Fruit fly (Drosophila melanogaster) whole organism, embryonic: ENCODE data around the gene CG14269.

Experiments
- Asciz ChIP-seq: fragments of 200-800 bp; sonication (Bioruptor generic); optimal IDR thresholded peaks from 2 replicates; lab custom pipeline; 2017; ENCODE audit warnings: missing biosample characterization, mild to moderate bottlenecking, missing genetic modification characterization, missing genetic modification reagents
- BEAF-32 ChIP-seq: fragments of 200-800 bp; sonication (Bioruptor generic); optimal IDR thresholded peaks from 3 replicates; lab custom pipeline; 2017; ENCODE audit warnings: missing biosample characterization, missing genetic modification characterization, mild to moderate bottlenecking, moderate library complexity, missing genetic modification reagents
- CG10267 ChIP-seq: fragments of 200-800 bp; sonication (Bioruptor generic); optimal IDR thresholded peaks from 2 replicates; lab custom pipeline; 2018; ENCODE audit warnings: missing biosample characterization, mild to moderate bottlenecking, missing genetic modification characterization, moderate library complexity
- CG11504 ChIP-seq: fragments of 200-800 bp; sonication (Bioruptor generic); optimal IDR thresholded peaks from 3 replicates; lab custom pipeline; 2019; ENCODE audit warnings: missing biosample characterization, mild to moderate bottlenecking, missing genetic modification characterization, moderate library complexity
- CG12104 ChIP-seq: fragments of 200-800 bp; sonication (Bioruptor generic); optimal IDR thresholded peaks from 3 replicates; lab custom pipeline; 2016; ENCODE audit warnings: missing biosample characterization, missing genetic modification characterization
- CG12299 ChIP-seq: fragments of 200-800 bp; sonication (Bioruptor generic); optimal IDR thresholded peaks from 2 replicates; lab custom pipeline; 2018; ENCODE audit warnings: missing biosample characterization, mild to moderate bottlenecking, missing genetic modification characterization
- CG12744 ChIP-seq: fragments of 200-800 bp; sonication (Bioruptor generic); optimal IDR thresholded peaks from 2 replicates; lab custom pipeline; 2016; ENCODE audit warnings: missing biosample characterization, missing genetic modification characterization
- CG14667 ChIP-seq: fragments of 200-800 bp; sonication (Bioruptor generic); IDR thresholded peaks from 2 replicates; pipeline ENCODE4 v1.3.6; 2022; ENCODE audit warnings: missing biosample characterization, missing genetic modification characterization
- CG17359 ChIP-seq: fragments of 200-800 bp; sonication (Bioruptor generic); optimal IDR thresholded peaks from 3 replicates; lab custom pipeline; 2018; ENCODE audit warnings: missing biosample characterization, mild to moderate bottlenecking, missing genetic modification characterization, moderate library complexity
- CG2202 ChIP-seq: fragments of 200-800 bp; sonication (Bioruptor generic); optimal IDR thresholded peaks from 2 replicates; lab custom pipeline; 2018; ENCODE audit warnings: missing biosample characterization, mild to moderate bottlenecking, missing genetic modification characterization
- CG30403 ChIP-seq: fragments of 200-800 bp; sonication (Bioruptor generic); optimal IDR thresholded peaks from 3 replicates; lab custom pipeline; 2016; ENCODE audit warnings: missing biosample characterization, missing genetic modification characterization
- CG30431 ChIP-seq: fragments of 200-800 bp; sonication (Bioruptor generic); optimal IDR thresholded peaks from 2 replicates; lab custom pipeline; 2017; ENCODE audit warnings: missing biosample characterization, missing genetic modification characterization
- CG4360 ChIP-seq: fragments of 200-800 bp; sonication (Bioruptor generic); IDR thresholded peaks from 2 replicates; pipeline ENCODE4 v1.3.6; 2022; ENCODE audit warnings: missing biosample characterization, missing genetic modification characterization
- CG7357 ChIP-seq: fragments of 200-800 bp; sonication (Bioruptor generic); IDR thresholded peaks from 3 replicates; pipeline ENCODE4 v1.3.6; 2022; ENCODE audit warnings: missing biosample characterization, missing genetic modification characterization
- CG8388 ChIP-seq: fragments of 200-800 bp; sonication (Bioruptor generic); optimal IDR thresholded peaks from 2 replicates; lab custom pipeline; 2019; ENCODE audit warnings: missing biosample characterization, mild to moderate bottlenecking, missing genetic modification characterization, moderate library complexity
- CG8924 ChIP-seq: fragments of 200-800 bp; optimal IDR thresholded peaks from 3 replicates; lab custom pipeline; 2019; ENCODE audit warnings: missing biosample characterization, mild to moderate bottlenecking, missing genetic modification characterization, moderate library complexity
- CTCF ChIP-seq: fragments of 200-800 bp; sonication (Bioruptor generic); optimal IDR thresholded peaks from 2 replicates; lab custom pipeline; 2017; ENCODE audit warnings: missing biosample characterization, mild to moderate bottlenecking, missing genetic modification characterization, moderate library complexity
- Ets65A ChIP-seq: fragments of 200-800 bp; sonication (Bioruptor generic); peaks from one replicate; lab custom pipeline; 2016; ENCODE audit warnings: missing biosample characterization, missing genetic modification characterization
- Fer1 ChIP-seq: fragments of 200-800 bp; sonication (Bioruptor generic); optimal IDR thresholded peaks from 2 replicates; lab custom pipeline; 2017; ENCODE audit warnings: missing biosample characterization, mild to moderate bottlenecking, missing genetic modification characterization
- HLHmδ ChIP-seq: fragments of 200-800 bp; sonication (Bioruptor generic); optimal IDR thresholded peaks from 2 replicates; lab custom pipeline; 2018; ENCODE audit warnings: missing biosample characterization, mild to moderate bottlenecking, missing genetic modification characterization, moderate library complexity
- NK7.1 ChIP-seq: fragments of 200-800 bp; sonication (Bioruptor generic); optimal IDR thresholded peaks from 3 replicates; lab custom pipeline; 2016; ENCODE audit warnings: missing biosample characterization, missing genetic modification characterization
- Opbp ChIP-seq: fragments of 200-800 bp; sonication (Bioruptor generic); IDR thresholded peaks from 3 replicates; pipeline ENCODE4 v1.3.6; 2022; ENCODE audit warnings: missing biosample characterization, missing genetic modification characterization; ENCODE audit not compliant: partially characterized antibody
- Pdp1 ChIP-seq, 2 experiments: fragments of 200-800 bp; sonication (Bioruptor generic); optimal IDR thresholded peaks; 3 replicates each; lab custom pipeline; 2016; ENCODE audit warnings: missing biosample characterization in 2 of 2, missing genetic modification characterization in 2 of 2, mild to moderate bottlenecking in 1 of 2, moderate library complexity in 1 of 2
- Sox102F ChIP-seq: fragments of 200-800 bp; sonication (Bioruptor generic); optimal IDR thresholded peaks from 2 replicates; lab custom pipeline; 2018; ENCODE audit warnings: missing biosample characterization, mild to moderate bottlenecking, missing genetic modification characterization, moderate library complexity
- Spps ChIP-seq: fragments of 200-800 bp; sonication (Bioruptor generic); optimal IDR thresholded peaks from 2 replicates; lab custom pipeline; 2018; ENCODE audit warnings: missing biosample characterization, mild to moderate bottlenecking, missing genetic modification characterization
- Xrp1 ChIP-seq: fragments of 200-800 bp; sonication (Bioruptor generic); IDR thresholded peaks from 2 replicates; pipeline ENCODE4 v1.3.6; 2022; ENCODE audit warnings: missing biosample characterization, missing genetic modification characterization
- ara ChIP-seq: fragments of 200-800 bp; sonication (Bioruptor generic); IDR thresholded peaks from 2 replicates; pipeline ENCODE4 v1.3.6; 2022; ENCODE audit warnings: missing biosample characterization, missing genetic modification characterization
- bsh ChIP-seq, 2 experiments: fragments of 200-800 bp; sonication (Bioruptor generic); optimal IDR thresholded peaks; 2 replicates each; lab custom pipeline; 2017 to 2018; ENCODE audit warnings: mild to moderate bottlenecking in 2 of 2, missing biosample characterization in 2 of 2, missing genetic modification characterization in 2 of 2, moderate library complexity in 1 of 2
- cato ChIP-seq: fragments of 200-800 bp; sonication (Bioruptor generic); optimal IDR thresholded peaks from 2 replicates; lab custom pipeline; 2016; ENCODE audit warnings: missing biosample characterization, missing genetic modification characterization, borderline replicate concordance
- chif ChIP-seq, 2 experiments: fragments of 200-800 bp; sonication (Bioruptor generic); optimal IDR thresholded peaks; 3 replicates each; lab custom pipeline; 2016; ENCODE audit warnings: missing biosample characterization in 2 of 2, missing genetic modification characterization in 2 of 2
- dmrt11E ChIP-seq: fragments of 200-800 bp; sonication (Bioruptor generic); optimal IDR thresholded peaks from 3 replicates; lab custom pipeline; 2018; ENCODE audit warnings: missing biosample characterization, mild to moderate bottlenecking, missing genetic modification characterization, moderate library complexity
- dpn ChIP-seq, 2 experiments: fragments of 200-800 bp; sonication (Bioruptor generic); optimal IDR thresholded peaks; 3 replicates each; lab custom pipeline; 2016; ENCODE audit warnings: missing biosample characterization in 2 of 2, missing genetic modification characterization in 2 of 2
- ewg ChIP-seq: fragments of 200-800 bp; sonication (Bioruptor generic); optimal IDR thresholded peaks from 3 replicates; lab custom pipeline; 2017; ENCODE audit warnings: mild to moderate bottlenecking, missing biosample characterization, missing genetic modification reagents, missing genetic modification characterization
- gem ChIP-seq: fragments of 200-800 bp; sonication (Bioruptor generic); optimal IDR thresholded peaks from 2 replicates; lab custom pipeline; 2019; ENCODE audit warnings: missing biosample characterization, mild to moderate bottlenecking, missing genetic modification characterization, moderate library complexity
- grau ChIP-seq: fragments of 200-800 bp; optimal IDR thresholded peaks from 3 replicates; lab custom pipeline; 2019; ENCODE audit warnings: missing biosample characterization, mild to moderate bottlenecking, missing genetic modification characterization, moderate library complexity
- gsb ChIP-seq: fragments of 200-800 bp; sonication (Bioruptor generic); IDR thresholded peaks from 2 replicates; pipeline ENCODE4 v1.3.6; 2022; ENCODE audit warnings: missing biosample characterization, missing genetic modification characterization
- gsb-n ChIP-seq: fragments of 200-800 bp; sonication (Bioruptor generic); optimal IDR thresholded peaks from 3 replicates; lab custom pipeline; 2018; ENCODE audit warnings: missing biosample characterization, mild to moderate bottlenecking, missing genetic modification characterization
- hkb ChIP-seq, 2 experiments: fragments of 200-800 bp in 1 of 2; fragments of >200 bp in 1 of 2; sonication (Bioruptor generic) in 1 of 2; IDR thresholded peaks in 1 of 2; optimal IDR thresholded peaks in 1 of 2; 2 replicates each; pipeline versions ENCODE4 v1.3.6 to Lab custom; 2017 to 2022; ENCODE audit warnings: missing biosample characterization in 1 of 2, missing genetic modification characterization in 1 of 2
- jing ChIP-seq: fragments of 200-800 bp; sonication (Bioruptor generic); optimal IDR thresholded peaks from 2 replicates; lab custom pipeline; 2018; ENCODE audit warnings: missing biosample characterization, mild to moderate bottlenecking, missing genetic modification characterization
- knrl ChIP-seq: fragments of 200-800 bp; sonication (Bioruptor generic); IDR thresholded peaks from 3 replicates; pipeline ENCODE4 v1.3.6; 2022; ENCODE audit warnings: missing biosample characterization, missing genetic modification characterization; ENCODE audit not compliant: partially characterized antibody
- lola ChIP-seq, 3 experiments: fragments of >200 bp in 2 of 3; fragments of 200-800 bp in 1 of 3; sonication (Bioruptor generic) in 1 of 3; optimal IDR thresholded peaks; 2 replicates each; lab custom pipeline; 2017 to 2019; ENCODE audit warnings: missing biosample characterization in 3 of 3, missing genetic modification characterization in 3 of 3, mild to moderate bottlenecking in 1 of 3, moderate library complexity in 1 of 3
- nmo ChIP-seq: fragments of 200-800 bp; sonication (Bioruptor generic); optimal IDR thresholded peaks from 2 replicates; lab custom pipeline; 2018; ENCODE audit warnings: missing biosample characterization, mild to moderate bottlenecking, missing genetic modification characterization, moderate library complexity
- scrt ChIP-seq: fragments of 200-800 bp; sonication (Bioruptor generic); optimal IDR thresholded peaks from 2 replicates; lab custom pipeline; 2018; ENCODE audit warnings: missing biosample characterization, mild to moderate bottlenecking, missing genetic modification characterization, moderate library complexity
- sens ChIP-seq: fragments of 200-800 bp; sonication (Bioruptor generic); peaks from one replicate; lab custom pipeline; 2016; ENCODE audit warnings: missing biosample characterization, missing genetic modification characterization
- ssp ChIP-seq: fragments of 200-800 bp; sonication (Bioruptor generic); IDR thresholded peaks from 2 replicates; pipeline ENCODE4 v1.3.6; 2022; ENCODE audit warnings: missing biosample characterization, missing genetic modification characterization
- tio ChIP-seq: fragments of 200-800 bp; sonication (Bioruptor generic); optimal IDR thresholded peaks from 2 replicates; lab custom pipeline; 2017; ENCODE audit warnings: missing biosample characterization, missing genetic modification characterization, inconsistent platforms
- ttk ChIP-seq: fragments of 200-800 bp; sonication (Bioruptor generic); IDR thresholded peaks from 2 replicates; pipeline ENCODE4 v2.1.2; 2022; ENCODE audit warnings: missing biosample characterization, missing genetic modification characterization
- tx ChIP-seq: fragments of 200-800 bp; sonication (Bioruptor generic); optimal IDR thresholded peaks from 2 replicates; lab custom pipeline; 2016; ENCODE audit warnings: missing biosample characterization, missing genetic modification characterization
- vnd ChIP-seq: fragments of 200-800 bp; sonication (Bioruptor generic); IDR thresholded peaks from 3 replicates; pipeline ENCODE4 v1.3.6; 2022; ENCODE audit warnings: missing biosample characterization, missing genetic modification characterization; ENCODE audit not compliant: partially characterized antibody
- z ChIP-seq: fragments of 200-800 bp; sonication (Bioruptor generic); IDR thresholded peaks from 3 replicates; pipeline ENCODE4 v1.3.6; 2022; ENCODE audit warnings: missing biosample characterization, missing genetic modification characterization

The CG14269 gene

DNA sequence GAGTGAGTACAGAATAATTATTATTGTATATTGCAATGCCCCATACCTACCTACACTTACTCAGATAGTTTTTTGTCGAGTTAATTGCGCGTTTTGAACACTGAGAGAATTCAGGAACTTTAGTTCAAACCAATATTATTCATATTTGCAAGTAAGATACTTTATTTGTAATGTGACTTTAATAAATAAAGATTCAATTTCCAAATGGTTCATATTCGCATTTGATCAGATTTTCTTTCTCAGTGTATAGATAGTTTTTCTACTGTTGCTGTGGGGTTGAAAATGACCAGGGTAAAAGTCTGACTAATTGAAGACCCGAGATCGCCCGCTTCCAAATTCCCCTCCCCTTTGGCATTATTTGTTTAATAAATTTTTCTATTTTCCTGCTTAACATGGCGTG, 41.5 kb downstream of the CG14269 start (continued):
- peak in 1 of 3 experiments; percentile 32 for TF ChIP-seq lola (GFP tag; optimal IDR thresholded peaks at IDR 0.05; lab: Kevin White, UChicago)
- no peak for TF ChIP-seq tx (GFP tag; lab: Kevin White, UChicago)
- TF ChIP-seq sens (GFP tag; lab: Kevin White, UChicago), result peak; percentile 89
- no peak for TF ChIP-seq CG12299
- peak; percentile 1 for TF ChIP-seq CG2202 (tag; lab: Kevin White, UChicago)
- TF ChIP-seq Sox102F (GFP tag; lab: Kevin White, UChicago), result peak; percentile 33
- TF ChIP-seq BEAF-32, result no peak
- no peak for TF ChIP-seq ttk
- TF ChIP-seq scrt (GFP tag; lab: Kevin White, UChicago), result no peak
- no peak for TF ChIP-seq CG17359 (tag; lab: Kevin White, UChicago)
- no peak for TF ChIP-seq Ets65A (GFP tag; lab: Kevin White, UChicago)
- peak; percentile 37 for TF ChIP-seq CG8388 (GFP tag; lab: Kevin White, UChicago)
- TF ChIP-seq NK7.1 (GFP tag; lab: Kevin White, UChicago), result no peak
- no peak for TF ChIP-seq ewg (GFP tag; lab: Kevin White, UChicago)
- TF ChIP-seq bsh (GFP tag; optimal IDR thresholded peaks at IDR 0.05; lab: Kevin White, UChicago), result peak in 1 of 2 experiments; percentile 42
- TF ChIP-seq CG12744 (GFP tag; lab: Kevin White, UChicago), result peak; percentile 11
- TF ChIP-seq CG10267, result peak; percentile 24
- peak; percentile 12 for TF ChIP-seq Spps (tag; lab: Kevin White, UChicago)
- TF ChIP-seq cato, result no peak
- TF ChIP-seq Opbp (GFP tag; lab: Robert Waterston, UW), result no peak
- no peak for TF ChIP-seq CG12104 (GFP tag; lab: Kevin White, UChicago)
- no peak for TF ChIP-seq tio
- peak; percentile 6 for TF ChIP-seq gsb-n (tag; lab: Kevin White, UChicago)
- peak; percentile 24 for TF ChIP-seq CG30403 (GFP tag; lab: Kevin White, UChicago)
- TF ChIP-seq CTCF (GFP tag; lab: Kevin White, UChicago), result no peak
- peak in 1 of 2 experiments; percentile 5 for TF ChIP-seq dpn (GFP tag; optimal IDR thresholded peaks at IDR 0.05; lab: Kevin White, UChicago)
- no peak for TF ChIP-seq gsb (GFP tag; lab: Robert Waterston, UW)
- peak; percentile 4 to 18 for TF ChIP-seq chif (GFP tag; optimal IDR thresholded peaks at IDR 0.05; lab: Kevin White, UChicago)
- TF ChIP-seq CG14667 (GFP tag; lab: Robert Waterston, UW), result no peak
- no peak for TF ChIP-seq Fer1 (GFP tag; lab: Kevin White, UChicago)
- TF ChIP-seq ara (GFP tag; lab: Robert Waterston, UW), result no peak
- TF ChIP-seq CG4360 (GFP tag; lab: Robert Waterston, UW), result no peak
- TF ChIP-seq knrl (GFP tag; lab: Robert Waterston, UW), result no peak
- no peak for TF ChIP-seq z (GFP tag; lab: Robert Waterston, UW)
- TF ChIP-seq CG11504 (tag; lab: Kevin White, UChicago), result peak; percentile 22
- TF ChIP-seq hkb (optimal IDR thresholded peaks at IDR 0.05; lab: Kevin White, UChicago), result no peak
- no peak for TF ChIP-seq hkb (GFP tag; IDR thresholded peaks at IDR 0.05; lab: Robert Waterston, UW)
- TF ChIP-seq vnd, result no peak
- TF ChIP-seq Pdp1 (GFP tag; optimal IDR thresholded peaks at IDR 0.05; lab: Kevin White, UChicago), result peak; percentile 6 to 25
- peak; percentile 22 for TF ChIP-seq grau
- peak; percentile 34; the same call in 1 of the 2 replicates for TF ChIP-seq Xrp1 (GFP tag; lab: Robert Waterston, UW)
- no peak for TF ChIP-seq ssp (GFP tag; lab: Robert Waterston, UW)
- TF ChIP-seq Asciz (GFP tag; lab: Kevin White, UChicago), result no peak
- peak; percentile 35 for TF ChIP-seq CG8924 (tag; lab: Kevin White, UChicago)
- TF ChIP-seq CG30431 (GFP tag; lab: Kevin White, UChicago), result peak; percentile 8
- peak; percentile 23 for TF ChIP-seq nmo (GFP tag; lab: Kevin White, UChicago)
- no peak for TF ChIP-seq jing
- no peak for TF ChIP-seq CG7357 (GFP tag; lab: Robert Waterston, UW)
- peak; percentile 55 for TF ChIP-seq gem (tag; lab: Kevin White, UChicago)
- peak; percentile 59 for TF ChIP-seq dmrt11E
- no peak for TF ChIP-seq HLHmδ
